Worm (Caenorhabditis elegans) whole organism, L2 larva: Measurements from ENCODE around the gene F20D6.10.

Source experiments
- C34F6.9 ChIP-seq: fragments of 150-350 bp; optimal IDR thresholded peaks from 2 replicates; lab custom pipeline; 2014; ENCODE audit warnings: missing biosample characterization, missing genetic modification characterization
- ZK546.5 ChIP-seq: sonication (generic microtip); optimal IDR thresholded peaks from 2 replicates; lab custom pipeline; 2017; ENCODE audit warnings: missing biosample characterization, missing genetic modification characterization
- aly-2 ChIP-seq: fragments of 150-350 bp; optimal IDR thresholded peaks from 2 replicates; lab custom pipeline; 2014; ENCODE audit warnings: missing biosample characterization, missing genetic modification characterization
- ama-1 ChIP-seq: fragments of 150-350 bp; optimal IDR thresholded peaks from 2 replicates; lab custom pipeline; 2018; ENCODE audit warnings: inconsistent platforms
- blmp-1 ChIP-seq: sonication (generic microtip); optimal IDR thresholded peaks from 2 replicates; lab custom pipeline; 2017; ENCODE audit warnings: missing genetic modification characterization, mild to moderate bottlenecking, missing compliant biosample characterization, antibody characterized with exemption, moderate library complexity; ENCODE audit not compliant: insufficient read depth
- ceh-82 ChIP-seq: fragments of 150-350 bp; optimal IDR thresholded peaks from 2 replicates; lab custom pipeline; 2014; ENCODE audit warnings: missing biosample characterization, missing genetic modification characterization
- crh-2 ChIP-seq: sonication (generic microtip); optimal IDR thresholded peaks from 2 replicates; lab custom pipeline; 2017; ENCODE audit warnings: missing biosample characterization, missing genetic modification characterization
- egl-27 ChIP-seq: sonication (generic microtip); optimal IDR thresholded peaks from 3 replicates; lab custom pipeline; 2017; ENCODE audit warnings: missing biosample characterization, missing genetic modification reagents, missing genetic modification characterization
- fos-1 ChIP-seq: fragments of 150-350 bp; optimal IDR thresholded peaks from 2 replicates; lab custom pipeline; 2014; ENCODE audit warnings: missing biosample characterization, missing genetic modification characterization
- lin-11 ChIP-seq: fragments of 150-350 bp; sonication (generic microtip); optimal IDR thresholded peaks from 2 replicates; lab custom pipeline; 2014; ENCODE audit warnings: missing biosample characterization, missing genetic modification characterization, inconsistent platforms, mixed read lengths
- lin-13 ChIP-seq: fragments of 150-350 bp; optimal IDR thresholded peaks from 2 replicates; lab custom pipeline; 2014; ENCODE audit warnings: missing biosample characterization, missing genetic modification reagents, missing genetic modification characterization
- lin-39 ChIP-seq: fragments of 150-350 bp; optimal IDR thresholded peaks from 2 replicates; lab custom pipeline; 2014; ENCODE audit warnings: missing biosample characterization, missing genetic modification reagents, missing genetic modification characterization
- lsy-2 ChIP-seq, 2 experiments: fragments of 150-350 bp in 1 of 2; sonication (generic microtip) in 1 of 2; optimal IDR thresholded peaks; 2 replicates each; lab custom pipeline; 2014 to 2017; ENCODE audit warnings: missing biosample characterization in 2 of 2, missing genetic modification characterization in 2 of 2
- mab-5 ChIP-seq: fragments of 150-350 bp; optimal IDR thresholded peaks from 2 replicates; lab custom pipeline; 2014; ENCODE audit warnings: missing biosample characterization, missing genetic modification characterization
- nhr-10 ChIP-seq: sonication (generic microtip); optimal IDR thresholded peaks from 2 replicates; lab custom pipeline; 2017; ENCODE audit warnings: missing biosample characterization, missing genetic modification characterization
- nhr-21 ChIP-seq: fragments of 150-350 bp; optimal IDR thresholded peaks from 2 replicates; lab custom pipeline; 2014; ENCODE audit warnings: missing biosample characterization, missing genetic modification characterization
- peb-1 ChIP-seq: fragments of 150-350 bp; optimal IDR thresholded peaks from 2 replicates; lab custom pipeline; 2014; ENCODE audit warnings: missing biosample characterization, missing genetic modification characterization
- sem-4 ChIP-seq: fragments of 150-350 bp; optimal IDR thresholded peaks from 2 replicates; lab custom pipeline; 2014; ENCODE audit warnings: missing biosample characterization, missing genetic modification reagents, missing genetic modification characterization
- skn-1 ChIP-seq: sonication (generic microtip); optimal IDR thresholded peaks from 2 replicates; lab custom pipeline; 2017; ENCODE audit warnings: missing biosample characterization, missing genetic modification characterization
- sma-3 ChIP-seq: sonication (generic microtip); optimal IDR thresholded peaks from 2 replicates; lab custom pipeline; 2016; ENCODE audit warnings: missing genetic modification reagents, missing genetic modification characterization, missing compliant biosample characterization
- sma-9 ChIP-seq, 2 experiments: fragments of 150-350 bp in 1 of 2; sonication (generic microtip) in 1 of 2; optimal IDR thresholded peaks; 2 replicates each; lab custom pipeline; 2014 to 2016; ENCODE audit warnings: missing genetic modification characterization in 2 of 2, mild to moderate bottlenecking in 1 of 2, missing biosample characterization in 1 of 2, missing compliant biosample characterization in 1 of 2, missing genetic modification reagents in 1 of 2, moderate library complexity in 1 of 2
- unc-39 ChIP-seq: fragments of 150-350 bp; optimal IDR thresholded peaks from 2 replicates; lab custom pipeline; 2014; ENCODE audit warnings: missing biosample characterization, missing genetic modification characterization
- unc-55 ChIP-seq: fragments of 150-350 bp; sonication (generic microtip); optimal IDR thresholded peaks from 3 replicates; lab custom pipeline; 2014; ENCODE audit warnings: missing biosample characterization, missing genetic modification reagents, missing genetic modification characterization
- unc-62 ChIP-seq: fragments of 150-350 bp; optimal IDR thresholded peaks from 2 replicates; lab custom pipeline; 2014; ENCODE audit warnings: missing biosample characterization, missing genetic modification reagents, missing genetic modification characterization
- zag-1 ChIP-seq: fragments of 150-350 bp; optimal IDR thresholded peaks from 2 replicates; lab custom pipeline; 2014; ENCODE audit warnings: missing biosample characterization, missing genetic modification characterization
- ztf-1 ChIP-seq: fragments of 200-800 bp; sonication (Bioruptor generic); conservative IDR thresholded peaks from 2 replicates; pipeline ENCODE4 v1.3.6; 2022; ENCODE audit warnings: missing genetic modification characterization, missing compliant biosample characterization
- ztf-4 ChIP-seq: fragments of 150-350 bp; optimal IDR thresholded peaks from 2 replicates; lab custom pipeline; 2014; ENCODE audit warnings: missing biosample characterization, missing genetic modification characterization

The F20D6.10 gene

ce11 chrV:8211993-8212392 lies 16.3 kb upstream of the F20D6.10 start:
- TF ChIP-seq C34F6.9 (tag; lab: Kevin White, UChicago) (peak; percentile 21), sma-9 (GFP tag; optimal IDR thresholded peaks at IDR 0.05; lab: Kevin White, UChicago) (peak; percentile 44), sma-9 (tag; optimal IDR thresholded peaks at IDR 0.05; lab: Kevin White, UChicago) (no peak), lsy-2 (tag; optimal IDR thresholded peaks at IDR 0.05; lab: Kevin White, UChicago) (peak in 1 of 2 experiments; percentile 28), crh-2 (peak; percentile 7), lin-11 (tag; lab: Kevin White, UChicago) (no peak), nhr-21 (tag; lab: Kevin White, UChicago) (peak; percentile 1), egl-27 (tag; lab: Kevin White, UChicago) (no peak)

ce11 chrV:8210527-8210926 lies 14.8 kb upstream of the F20D6.10 start:
- TF ChIP-seq blmp-1 (tag; lab: Kevin White, UChicago) (no peak), C34F6.9 (tag; lab: Kevin White, UChicago) (no peak), mab-5 (tag; lab: Kevin White, UChicago) (peak; percentile 17), lin-13 (GFP tag; lab: Kevin White, UChicago) (no peak), ZK546.5 (tag; lab: Kevin White, UChicago) (no peak)
- TF ChIP-seq, all 48 proteins: peak for 1

- TF ChIP-seq crh-2 (no peak), blmp-1 (tag; lab: Kevin White, UChicago) (peak; percentile 66)
- TF ChIP-seq, all 48 proteins: peak for 1
Observed at ce11 chrV:8206931-8207330, 11.2 kb upstream of the F20D6.10 start, which contains the start of gene timp-1. Gene timp-1, plus strand, starts transcription at chrV:8207235.

- TF ChIP-seq fos-1 (tag; lab: Kevin White, UChicago): peak; percentile 26
- no peak for TF ChIP-seq peb-1 (tag; lab: Kevin White, UChicago)
- TF ChIP-seq blmp-1 (tag; lab: Kevin White, UChicago): no peak
- no peak for TF ChIP-seq nhr-10 (tag; lab: Kevin White, UChicago)
- TF ChIP-seq skn-1 (tag; lab: Kevin White, UChicago): no peak
Observed at ce11 chrV:8203085-8203643, 7.4 kb upstream of the F20D6.10 start, which contains the start of gene cest-17. Gene cest-17, plus strand, starts transcription at chrV:8203332.

- TF ChIP-seq sma-9 (GFP tag; optimal IDR thresholded peaks at IDR 0.05; lab: Kevin White, UChicago) (peak; percentile 18), sma-9 (tag; optimal IDR thresholded peaks at IDR 0.05; lab: Kevin White, UChicago) (no peak), lsy-2 (tag; optimal IDR thresholded peaks at IDR 0.05; lab: Kevin White, UChicago) (peak in 1 of 2 experiments; percentile 19), lin-39 (tag; lab: Kevin White, UChicago) (no peak), unc-62 (GFP tag; lab: Kevin White, UChicago) (no peak), ztf-4 (tag; lab: Kevin White, UChicago) (no peak), fos-1 (tag; lab: Kevin White, UChicago) (peak; percentile 56), ceh-82 (tag; lab: Kevin White, UChicago) (no peak), sma-3 (GFP tag; lab: Kevin White, UChicago) (peak; percentile 27), sem-4 (peak; percentile 36)
Observed at ce11 chrV:8201229-8201858, 5.6 kb upstream of the F20D6.10 start, which contains the start of gene cri-2. Gene cri-2, plus strand, starts transcription at chrV:8201808.

ce11 chrV:8198994-8199393 lies 3.3 kb upstream of the F20D6.10 start, which contains the start of gene F20D6.11:
Gene F20D6.11, minus strand, starts transcription at chrV:8199094.
- TF ChIP-seq nhr-21 (tag; lab: Kevin White, UChicago) (no peak), aly-2 (tag; lab: Kevin White, UChicago) (no peak), unc-55 (GFP tag; lab: Kevin White, UChicago) (no peak), sma-3 (GFP tag; lab: Kevin White, UChicago) (no peak)

ce11 chrV:8196993-8197392 lies 1.3 kb upstream of the F20D6.10 start:
- TF ChIP-seq egl-27 (tag; lab: Kevin White, UChicago): no peak
- TF ChIP-seq sma-9 (GFP tag; optimal IDR thresholded peaks at IDR 0.05; lab: Kevin White, UChicago): no peak
- TF ChIP-seq sma-9 (tag; optimal IDR thresholded peaks at IDR 0.05; lab: Kevin White, UChicago): no peak
- no peak for TF ChIP-seq lin-39 (tag; lab: Kevin White, UChicago)
- no peak for TF ChIP-seq ztf-4 (tag; lab: Kevin White, UChicago)
- no peak for TF ChIP-seq C34F6.9 (tag; lab: Kevin White, UChicago)
- no peak for TF ChIP-seq unc-39
- TF ChIP-seq zag-1 (tag; lab: Kevin White, UChicago): no peak
- TF ChIP-seq ztf-1: no peak
- TF ChIP-seq nhr-10 (tag; lab: Kevin White, UChicago): no peak
- no peak for TF ChIP-seq ama-1
- TF ChIP-seq, all 48 proteins: peak for 0
